Fruit fly (Drosophila melanogaster) whole organism, larva: Measurements from ENCODE around the gene SPoCk.
"Not testable (repeated sequence)": the region's sequence is repeated elsewhere in the genome, so short reads cannot be mapped to it uniquely, and the experiment has no call there.

Experiments
- noc ChIP-seq: fragments of 200-800 bp; sonication (Bioruptor generic); optimal IDR thresholded peaks from 3 replicates; lab custom pipeline; 2019; ENCODE audit warnings: missing biosample characterization, mild to moderate bottlenecking, missing genetic modification characterization, moderate library complexity

SPoCk gene

dm6 chr3L:22749147-22749550 lies at the start of gene SPoCk:
Gene SPoCk (plus strand): TSS chr3L:22749444.
- TF ChIP-seq noc, result no peak

dm6 chr3L:22711855-22712254 lies 37.4 kb upstream of the SPoCk start, which contains the start of gene CG11370:
Gene CG11370 (plus strand): TSS chr3L:22712155.
- TF ChIP-seq noc, result no peak

DNA sequence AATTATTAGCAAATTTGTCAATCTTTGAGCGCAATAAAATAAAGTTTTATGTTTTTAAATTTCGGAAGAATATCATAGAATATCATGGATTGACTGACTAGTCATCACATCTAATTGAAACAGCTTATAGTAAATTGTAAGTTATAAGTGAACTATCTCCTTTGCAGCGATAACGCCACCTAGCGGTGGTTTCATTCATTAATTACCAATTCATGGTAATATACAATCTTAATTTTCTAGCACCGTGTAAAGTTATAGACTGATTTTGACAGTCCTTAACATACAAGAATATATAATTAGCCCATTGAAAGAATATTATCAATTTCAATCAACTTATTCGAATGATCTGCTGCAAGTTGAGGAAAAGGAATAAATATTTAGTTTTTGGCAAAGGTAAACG lies 35.6 kb upstream of the SPoCk start:
- no peak for TF ChIP-seq noc

- TF ChIP-seq noc, result no peak
These were observed 32.0 kb upstream of the SPoCk start, which contains the start of the genes ArfGAP3 and CG32452 for dm6 chr3L:22717137-22717767. Gene ArfGAP3 (minus strand): TSS chr3L:22717577. Gene CG32452 (plus strand): TSS chr3L:22717728.

DNA sequence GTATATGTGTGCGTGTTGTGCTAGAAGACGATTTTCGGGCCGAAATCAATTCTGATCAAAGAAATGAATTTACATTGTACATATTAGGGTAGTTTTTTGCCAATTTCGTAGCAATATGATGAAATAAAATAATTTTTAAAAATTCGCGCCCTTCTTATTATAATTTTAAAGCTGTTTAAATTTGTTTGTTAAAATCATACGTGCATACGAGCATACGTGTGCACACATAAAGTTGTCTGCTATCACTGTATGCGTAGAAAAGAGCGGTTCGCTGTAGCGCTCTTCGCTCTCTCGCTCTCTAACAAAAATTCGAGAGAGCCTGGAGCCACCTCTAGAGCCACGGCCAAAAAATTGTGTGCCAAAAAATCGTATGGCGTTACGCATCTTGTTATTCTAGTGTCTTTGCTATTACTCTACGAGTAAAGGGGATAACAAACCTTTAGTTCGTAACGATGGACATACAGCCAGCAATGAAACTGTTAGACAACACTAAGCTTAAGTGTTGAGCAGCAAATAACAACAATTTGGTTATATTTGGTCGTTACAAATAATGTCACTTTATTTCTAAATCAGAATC lies 28.5 kb upstream of the SPoCk start, which contains the start of gene mael:
Gene mael (plus strand): TSS at position 510 of the 577 bp plus-strand sequence.
- TF ChIP-seq noc, result not testable (repeated sequence)

dm6 chr3L:22721991-22722390 lies 27.3 kb upstream of the SPoCk start, which contains the start of gene CG14451:
Gene CG14451 (minus strand): TSS chr3L:22722091.
- no peak for TF ChIP-seq noc

DNA sequence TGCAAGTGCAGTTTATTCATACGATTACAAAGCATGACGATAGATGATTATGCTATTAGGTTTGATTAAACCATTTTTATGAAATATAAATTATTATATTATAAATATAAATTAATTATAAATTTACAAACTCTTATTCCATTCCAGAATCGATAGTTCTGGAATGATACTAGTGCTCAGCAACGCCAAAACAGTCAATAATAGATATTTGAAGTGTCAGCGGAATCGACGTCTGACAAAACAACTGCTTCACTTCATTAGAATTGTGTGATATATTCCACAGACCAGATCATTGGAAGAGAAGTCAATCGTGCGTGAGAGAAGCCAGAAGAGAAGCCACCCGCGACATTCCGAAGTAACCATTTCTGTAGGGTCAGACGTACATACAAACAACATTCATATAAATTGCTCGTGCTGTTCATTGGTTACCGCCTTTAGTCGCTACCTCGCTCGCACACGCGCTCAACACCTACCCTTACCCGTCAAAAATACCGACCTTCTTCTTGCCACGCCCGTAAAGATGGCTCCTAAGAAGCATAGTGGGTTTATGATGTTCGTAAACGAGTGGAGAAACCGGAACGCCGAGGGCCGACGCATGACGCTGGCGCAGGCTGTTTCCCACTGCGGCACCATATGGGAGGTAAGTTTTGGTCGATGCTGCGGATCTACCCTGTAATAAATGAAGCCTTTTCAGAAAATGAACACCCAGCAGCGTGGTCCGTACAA lies 25.0 kb upstream of the SPoCk start:
- no peak for TF ChIP-seq noc

dm6 chr3L:22727739-22728335 lies 21.4 kb upstream of the SPoCk start, which contains the start of the genes CG14450 and CG11367:
Gene CG14450 (minus strand): TSS chr3L:22727789.
Gene CG11367 (plus strand): TSS chr3L:22728111.
- no peak for TF ChIP-seq noc

- no peak for TF ChIP-seq noc
These were observed 19.8 kb upstream of the SPoCk start, which contains the start of gene CG32454 for dm6 chr3L:22729466-22729865. Gene CG32454 (plus strand): TSS chr3L:22729766.

dm6 chr3L:22731393-22731792 lies 17.9 kb upstream of the SPoCk start:
- TF ChIP-seq noc, result no peak

DNA sequence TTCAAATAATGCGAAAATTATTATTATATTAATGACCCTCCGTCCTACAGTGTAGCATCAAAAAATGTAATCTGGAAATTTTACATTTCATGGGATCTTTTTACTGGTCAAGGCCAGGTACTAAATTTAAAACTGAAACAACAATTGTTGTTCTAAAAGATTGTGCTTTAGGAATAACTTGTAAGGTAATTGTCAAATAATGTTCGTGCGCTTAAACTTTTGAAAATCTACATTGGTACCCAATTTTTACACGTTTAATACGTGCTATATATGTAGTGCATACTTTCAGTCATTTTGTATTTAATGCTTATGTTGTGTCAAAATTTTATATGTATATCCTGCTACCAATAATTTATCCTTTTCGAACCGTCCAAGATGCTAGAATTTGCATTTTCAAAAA lies 15.6 kb upstream of the SPoCk start:
- TF ChIP-seq noc, result no peak

DNA sequence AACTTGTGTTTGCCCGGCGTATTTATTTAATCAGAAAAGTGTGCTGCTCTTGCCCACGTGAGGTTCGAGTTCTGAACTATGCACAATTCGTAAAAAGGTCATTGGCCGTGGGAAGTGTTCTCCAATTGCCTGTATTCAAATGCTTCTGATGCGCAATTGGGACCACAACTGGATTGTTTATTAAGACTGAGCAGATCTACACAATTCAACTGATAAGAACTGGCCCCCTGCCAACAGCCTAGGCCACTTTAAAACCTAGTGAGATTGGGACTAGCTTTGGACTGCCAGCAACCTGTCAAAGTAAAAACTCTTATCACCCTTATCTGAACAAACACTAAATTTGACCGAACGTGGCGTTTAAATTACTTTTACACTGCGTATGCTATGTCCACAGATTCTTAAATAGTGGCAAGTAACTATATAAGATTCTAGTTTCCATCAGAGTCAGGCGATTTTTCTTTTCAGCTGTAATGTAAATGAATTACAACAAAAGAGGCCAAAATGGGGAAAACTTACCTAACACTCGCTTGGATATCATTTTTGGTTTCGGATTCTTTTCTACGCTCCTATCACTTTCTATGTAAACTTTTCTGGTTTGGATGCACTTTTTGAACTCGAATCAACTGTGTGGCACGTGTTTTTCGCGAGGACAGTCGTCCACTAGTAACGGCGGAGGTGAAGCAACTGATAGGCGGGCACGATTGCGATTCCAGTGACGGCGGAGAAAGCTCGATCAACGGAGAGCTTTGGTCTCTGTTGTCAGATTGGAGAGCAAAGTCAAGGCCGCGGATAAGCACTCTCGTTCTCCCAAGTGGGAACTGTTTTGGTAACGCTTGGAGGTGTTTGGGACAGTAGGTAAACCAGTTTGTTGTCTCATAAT lies 11.3 kb upstream of the SPoCk start, which contains the start of gene CG11241:
Gene CG11241 (minus strand): TSS at position 689 of the 880 bp plus-strand sequence.
- peak; percentile 28 for TF ChIP-seq noc

- TF ChIP-seq noc, result peak; percentile 91
These were observed 7.7 kb upstream of the SPoCk start, which contains the start of gene CG7369 for dm6 chr3L:22741389-22742120. Gene CG7369 (plus strand): TSS chr3L:22741793.

DNA sequence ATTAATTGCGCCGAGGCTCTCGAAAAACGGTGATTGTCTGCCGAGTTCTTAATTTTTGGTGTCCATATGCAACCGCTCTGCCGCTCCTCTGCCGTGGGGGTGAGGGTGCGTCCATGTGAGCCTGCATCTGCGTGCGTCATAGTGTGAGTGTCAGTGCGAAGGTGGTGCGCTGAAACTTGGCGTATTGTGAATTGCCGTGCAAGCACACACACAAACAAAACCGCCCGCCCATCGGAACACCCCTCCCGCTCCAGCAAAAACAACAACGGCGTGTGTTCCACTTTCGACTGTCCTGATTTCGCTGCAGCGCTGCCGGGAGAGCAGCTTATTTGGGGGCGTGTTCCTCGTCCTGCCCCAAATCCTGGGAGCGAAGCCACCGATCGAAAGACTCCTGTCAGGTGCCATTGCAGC lies 7.1 kb upstream of the SPoCk start:
- TF ChIP-seq noc, result no peak
